Fruit fly (Drosophila melanogaster): Measurements from ENCODE around the gene CG42238.

CG42238 gene

DNA sequence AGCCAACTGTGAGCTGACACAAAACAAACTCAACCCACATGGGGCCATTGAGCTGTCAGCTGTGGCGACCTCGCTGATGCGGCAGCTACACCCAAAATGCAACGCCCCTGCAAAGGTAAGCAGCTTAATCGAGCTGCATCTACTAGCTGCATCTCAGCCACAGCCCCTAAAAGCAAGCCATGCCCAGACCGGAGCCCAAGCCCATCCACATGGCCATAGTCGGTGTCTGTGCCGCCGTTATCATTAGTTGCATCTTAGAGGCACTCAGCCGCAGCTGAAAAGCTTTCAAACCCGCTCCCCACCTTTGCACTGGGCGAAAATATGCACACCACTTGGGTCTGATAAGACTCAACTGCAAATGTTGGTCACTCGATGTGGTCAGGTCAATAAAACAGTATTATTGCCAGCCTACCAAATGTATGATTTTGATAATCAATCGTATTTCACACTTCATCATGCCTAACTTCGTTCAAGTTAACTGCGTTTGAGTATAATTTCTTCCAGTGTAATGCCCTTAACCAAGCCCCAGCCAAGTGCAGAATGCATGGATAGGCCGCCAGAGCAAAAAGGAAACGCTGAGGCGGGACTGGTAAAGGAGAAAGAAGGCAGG, 77.8 kb downstream of the CG42238 start (continued):
- TF ChIP-seq CG30431 (GFP tag; optimal IDR thresholded peaks at IDR 0.05) (peak; percentile 45), CG8478 (optimal IDR thresholded peaks at IDR 0.05) (no peak), CG6654 (GFP tag; optimal IDR thresholded peaks at IDR 0.05) (peak; percentile 33), CG4424 (GFP tag; optimal IDR thresholded peaks at IDR 0.05) (peak; percentile 59), Fer1 (GFP tag; optimal IDR thresholded peaks at IDR 0.05) (no peak), row (GFP tag; IDR thresholded peaks at IDR 0.05) (peak; percentile 41; the same call in 1 of the 3 replicates), Sox102F (GFP tag; optimal IDR thresholded peaks at IDR 0.05) (peak; percentile 81), CG1603 (tag; optimal IDR thresholded peaks at IDR 0.05) (peak; percentile 91), lbe (GFP tag; optimal IDR thresholded peaks at IDR 0.05) (no peak), nom (GFP tag; optimal IDR thresholded peaks at IDR 0.05) (no peak), trem (tag; optimal IDR thresholded peaks at IDR 0.05) (peak; percentile 49), CG10147 (GFP tag; optimal IDR thresholded peaks at IDR 0.05) (no peak), twi (tag; optimal IDR thresholded peaks at IDR 0.05) (peak; percentile 4), Nf-YA (GFP tag; IDR thresholded peaks at IDR 0.05) (no peak), CG7372 (GFP tag; IDR thresholded peaks at IDR 0.05) (no peak), CG8089 (GFP tag; optimal IDR thresholded peaks at IDR 0.05) (peak; percentile 30), Asciz (GFP tag; optimal IDR thresholded peaks at IDR 0.05) (peak; percentile 53), MTF-1 (GFP tag; optimal IDR thresholded peaks at IDR 0.05; ENCODE audit: borderline replicate concordance) (peak; percentile 24), tna (GFP tag; IDR thresholded peaks at IDR 0.05; ENCODE audit: partially characterized antibody) (no peak), CG17829 (tag; optimal IDR thresholded peaks at IDR 0.05) (peak; percentile 66), CG15073 (GFP tag; optimal IDR thresholded peaks at IDR 0.05) (no peak), Hey (tag; optimal IDR thresholded peaks at IDR 0.05) (no peak), CG18262 (tag; optimal IDR thresholded peaks at IDR 0.05) (peak; percentile 71), HLH3B (GFP tag; IDR thresholded peaks at IDR 0.05) (0 out of 2 replicates have a peak, but pooled peaks have one; percentile 39), CG2129 (GFP tag; IDR thresholded peaks at IDR 0.05; ENCODE audit: partially characterized antibody) (no peak), CG31365 (tag; optimal IDR thresholded peaks at IDR 0.05) (no peak), z (GFP tag; IDR thresholded peaks at IDR 0.05) (no peak), croc (GFP tag; conservative IDR thresholded peaks at IDR 0.05) (peak; percentile 61; the same call in 2 of the 3 replicates), sens-2 (GFP tag; IDR thresholded peaks at IDR 0.05) (peak; percentile 36; the same call in 1 of the 2 replicates), Tbp (GFP tag; optimal IDR thresholded peaks at IDR 0.05) (no peak), CG16779 (GFP tag; IDR thresholded peaks at IDR 0.05) (no peak), mirr (GFP tag; optimal IDR thresholded peaks at IDR 0.05) (no peak)

DNA sequence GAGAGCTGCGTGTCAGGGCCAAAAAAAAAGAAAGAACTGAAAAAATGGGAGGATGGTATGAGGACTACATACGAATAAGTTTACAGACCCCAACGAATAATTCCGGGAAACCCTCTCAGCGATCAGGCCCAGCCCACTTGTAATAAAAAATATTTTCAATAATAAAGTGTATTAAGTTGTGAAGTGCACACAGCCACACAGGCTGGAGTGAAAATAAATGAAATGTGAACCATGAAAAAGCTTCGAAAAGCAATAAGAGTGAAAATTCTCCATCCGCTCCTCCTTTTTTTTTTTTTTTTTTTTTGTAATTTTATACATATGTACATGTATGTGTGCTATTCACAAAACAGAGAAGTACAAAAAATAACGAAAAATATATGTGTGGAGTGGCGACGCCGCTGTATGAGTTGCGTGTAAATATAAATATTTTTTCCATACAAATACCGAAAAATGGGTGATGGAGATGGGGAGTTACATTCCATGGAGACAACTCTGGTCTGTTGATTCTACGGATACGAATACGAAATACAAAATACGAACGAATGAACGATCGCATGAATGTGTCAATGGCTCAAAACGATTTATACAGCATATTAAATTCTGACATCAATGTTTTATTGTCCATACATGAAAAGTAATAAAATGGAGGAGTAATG, 80.2 kb downstream of the CG42238 start:
- TF ChIP-seq p53 (GFP tag; optimal IDR thresholded peaks at IDR 0.05), result no peak
- TF ChIP-seq hkb (optimal IDR thresholded peaks at IDR 0.05), result no peak
- TF ChIP-seq hkb (GFP tag; IDR thresholded peaks at IDR 0.05), result no peak
- peak; percentile 5 for TF ChIP-seq CG1529 (GFP tag; optimal IDR thresholded peaks at IDR 0.05)
- TF ChIP-seq CG1233 (GFP tag; optimal IDR thresholded peaks at IDR 0.05), result no peak
- peak; percentile 38 for TF ChIP-seq sqz (GFP tag; optimal IDR thresholded peaks at IDR 0.05)
- TF ChIP-seq cwo (GFP tag; optimal IDR thresholded peaks at IDR 0.05), result no peak
- peak in 1 of 2 experiments; percentile 27 for TF ChIP-seq eve (GFP tag; optimal IDR thresholded peaks at IDR 0.05)
- no peak for TF ChIP-seq croc (GFP tag; conservative IDR thresholded peaks at IDR 0.05)
- no peak for TF ChIP-seq tgo (GFP tag; IDR thresholded peaks at IDR 0.05)
- no peak for TF ChIP-seq Tbp (GFP tag; optimal IDR thresholded peaks at IDR 0.05)
- no peak for TF ChIP-seq CG12769 (tag; optimal IDR thresholded peaks at IDR 0.05)
- TF ChIP-seq PHDP (tag; optimal IDR thresholded peaks at IDR 0.05), result peak; percentile 28
- TF ChIP-seq ftz-f1 (GFP tag; optimal IDR thresholded peaks at IDR 0.05), result no peak
- no peak for TF ChIP-seq phol (tag; optimal IDR thresholded peaks at IDR 0.05)
- no peak for TF ChIP-seq CG18764 (GFP tag; optimal IDR thresholded peaks at IDR 0.05)
- no peak for TF ChIP-seq CG13624 (GFP tag; optimal IDR thresholded peaks at IDR 0.05)
- no peak for TF ChIP-seq Mad (GFP tag; optimal IDR thresholded peaks at IDR 0.05)
- no peak for TF ChIP-seq Atf6 (GFP tag; IDR thresholded peaks at IDR 0.05)
- 0 out of 2 replicates have a peak, but pooled peaks have one; percentile 5 for TF ChIP-seq Xrp1 (GFP tag; IDR thresholded peaks at IDR 0.05)
- no peak for TF ChIP-seq sima (GFP tag; optimal IDR thresholded peaks at IDR 0.05)
